Fruit fly (Drosophila melanogaster): ENCODE results near the gene CG15385.

Gene CG15385

DNA sequence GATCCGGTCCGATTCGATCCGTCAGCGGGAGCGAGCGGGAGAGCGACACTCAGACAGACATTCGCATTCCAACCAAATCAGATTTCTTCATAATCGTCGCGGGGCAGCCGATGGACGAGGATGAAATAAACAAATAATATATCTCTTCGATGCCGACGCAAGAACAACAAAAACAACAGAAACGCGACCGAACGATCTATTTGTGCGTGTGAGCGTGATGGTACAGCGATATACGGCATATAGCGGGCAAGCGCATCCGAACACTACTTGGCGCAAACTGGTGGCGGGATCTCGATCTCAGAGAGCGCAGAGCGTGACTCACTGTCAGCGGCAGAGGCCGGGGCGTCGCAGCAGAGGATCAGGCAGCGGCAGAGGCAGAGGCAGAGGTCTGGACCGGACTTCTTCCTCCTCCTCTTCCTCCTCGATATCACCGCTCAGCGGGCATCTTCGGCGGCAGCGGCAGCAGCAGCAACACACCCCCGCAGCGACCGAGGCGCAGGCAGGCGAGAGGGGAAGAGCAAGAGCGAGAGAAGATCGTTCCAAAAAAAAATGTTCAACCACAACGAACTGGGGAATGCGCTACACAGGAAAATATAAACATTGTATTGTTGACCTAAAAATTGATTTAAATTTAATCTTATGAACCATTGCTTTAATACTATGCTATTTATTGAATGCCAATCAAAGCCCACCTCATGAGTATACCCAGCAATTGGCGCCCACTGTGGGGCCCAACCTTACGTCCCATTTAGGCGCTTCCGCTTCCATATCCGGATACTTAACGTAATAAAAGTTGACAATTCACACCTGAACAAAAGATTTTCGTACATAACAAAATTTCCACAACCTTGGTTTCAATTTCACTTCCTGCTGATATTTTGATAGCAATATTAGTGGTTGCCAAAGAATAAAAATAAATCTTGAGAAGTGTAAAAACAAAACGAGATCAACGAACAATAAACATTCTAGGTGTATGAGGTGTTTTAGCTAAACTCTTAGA, 50.8 kb downstream of the CG15385 start:
- peak; percentile 83 for TF ChIP-seq Dll (optimal IDR thresholded peaks at IDR 0.05)
- TF ChIP-seq pan (optimal IDR thresholded peaks at IDR 0.05): no peak
- no peak for TF ChIP-seq psq (optimal IDR thresholded peaks at IDR 0.05)
- no peak for TF ChIP-seq EcR (GFP tag; optimal IDR thresholded peaks at IDR 0.05)
- no peak for TF ChIP-seq usp (GFP tag; optimal IDR thresholded peaks at IDR 0.05)
